Worm (Caenorhabditis elegans) whole organism, young adult: ENCODE data around the gene B0507.5.

Source experiments
- B0019.2 ChIP-seq: fragments of 200-800 bp; sonication (Bioruptor generic); conservative IDR thresholded peaks from 2 replicates; pipeline ENCODE4 v1.3.6; 2022; ENCODE audit warnings: missing genetic modification reagents, missing genetic modification characterization, missing compliant biosample characterization
- D2030.7 ChIP-seq: fragments of 200-800 bp; sonication (Bioruptor generic); IDR thresholded peaks from 2 replicates; pipeline ENCODE4 v1.3.6; 2022; ENCODE audit warnings: missing genetic modification reagents, missing genetic modification characterization, missing compliant biosample characterization
- F37B4.10 ChIP-seq: fragments of 200-800 bp; sonication (Bioruptor generic); IDR thresholded peaks from 2 replicates; pipeline ENCODE4 v1.3.6; 2022; ENCODE audit warnings: missing genetic modification characterization, missing compliant biosample characterization
- K11D2.4 ChIP-seq: fragments of 200-800 bp; sonication (Bioruptor generic); IDR thresholded peaks from 2 replicates; pipeline ENCODE4 v1.3.6; 2022; ENCODE audit warnings: missing genetic modification reagents, missing genetic modification characterization, missing compliant biosample characterization
- K12H6.12 ChIP-seq: fragments of 200-800 bp; sonication (Bioruptor generic); optimal IDR thresholded peaks from 2 replicates; lab custom pipeline; 2018; ENCODE audit warnings: mild to moderate bottlenecking, missing genetic modification characterization, missing compliant biosample characterization
- ZK185.1 ChIP-seq: sonication (generic microtip); optimal IDR thresholded peaks from 2 replicates; lab custom pipeline; 2016; ENCODE audit warnings: mild to moderate bottlenecking, missing genetic modification characterization, missing compliant biosample characterization; ENCODE audit not compliant: poor library complexity, severe bottlenecking
- akir-1 ChIP-seq: fragments of 200-800 bp; sonication (Bioruptor generic); optimal IDR thresholded peaks from 2 replicates; lab custom pipeline; 2018; ENCODE audit warnings: mild to moderate bottlenecking, missing genetic modification characterization, moderate library complexity, missing compliant biosample characterization
- ama-1 ChIP-seq, 3 experiments: fragments of 150-350 bp in 1 of 3; sonication (generic microtip) in 2 of 3; optimal IDR thresholded peaks; 2 replicates each; lab custom pipeline; 2014 to 2018; ENCODE audit warnings: missing biosample characterization in 2 of 3, missing genetic modification characterization in 2 of 3, missing genetic modification reagents in 2 of 3
- atf-7 ChIP-seq: sonication (generic microtip); optimal IDR thresholded peaks from 2 replicates; lab custom pipeline; 2017; ENCODE audit warnings: mild to moderate bottlenecking, missing genetic modification characterization, missing compliant biosample characterization
- attf-5 ChIP-seq: fragments of 200-800 bp; sonication (Bioruptor generic); optimal IDR thresholded peaks from 2 replicates; lab custom pipeline; 2018; ENCODE audit warnings: mild to moderate bottlenecking, missing genetic modification characterization, missing compliant biosample characterization
- bed-2 ChIP-seq: fragments of 200-800 bp; sonication (Bioruptor generic); IDR thresholded peaks from 2 replicates; pipeline ENCODE4 v1.3.6; 2022; ENCODE audit warnings: missing genetic modification reagents, missing genetic modification characterization, missing compliant biosample characterization
- cebp-1 ChIP-seq, 2 experiments: fragments of 200-800 bp in 1 of 2; sonication (Bioruptor generic) in 1 of 2; sonication (generic microtip) in 1 of 2; IDR thresholded peaks in 1 of 2; optimal IDR thresholded peaks in 1 of 2; 2 replicates each; pipeline versions ENCODE4 v1.3.6 to Lab custom; 2017 to 2022; ENCODE audit warnings: missing compliant biosample characterization in 2 of 2, missing genetic modification characterization in 2 of 2, mild to moderate bottlenecking in 1 of 2, missing genetic modification reagents in 1 of 2, moderate library complexity in 1 of 2
- ceh-100 ChIP-seq: fragments of 200-800 bp; sonication (Bioruptor generic); IDR thresholded peaks from 2 replicates; pipeline ENCODE4 v1.3.6; 2022; ENCODE audit warnings: missing genetic modification reagents, missing genetic modification characterization, missing compliant biosample characterization
- ceh-27 ChIP-seq: fragments of 200-800 bp; sonication (Bioruptor generic); optimal IDR thresholded peaks from 2 replicates; lab custom pipeline; 2018; ENCODE audit warnings: mild to moderate bottlenecking, missing genetic modification characterization, moderate library complexity, missing compliant biosample characterization
- ceh-40 ChIP-seq: fragments of 200-800 bp; sonication (Bioruptor generic); IDR thresholded peaks from 2 replicates; pipeline ENCODE4 v1.3.6; 2022; ENCODE audit warnings: missing genetic modification characterization, missing compliant biosample characterization
- dox-1 ChIP-seq: fragments of 200-800 bp; sonication (Bioruptor generic); IDR thresholded peaks from 2 replicates; pipeline ENCODE4 v1.3.6; 2022; ENCODE audit warnings: missing genetic modification reagents, missing genetic modification characterization, missing compliant biosample characterization
- egl-18 ChIP-seq: fragments of 200-800 bp; sonication (Bioruptor generic); IDR thresholded peaks from 2 replicates; pipeline ENCODE4 v1.3.6; 2022; ENCODE audit warnings: missing genetic modification reagents, missing genetic modification characterization, missing compliant biosample characterization
- egl-44 ChIP-seq: fragments of 200-800 bp; sonication (Bioruptor generic); IDR thresholded peaks from 2 replicates; pipeline ENCODE4 v1.3.6; 2022; ENCODE audit warnings: missing genetic modification reagents, missing genetic modification characterization, missing compliant biosample characterization
- egrh-3 ChIP-seq: fragments of 200-800 bp; sonication (Bioruptor generic); IDR thresholded peaks from 2 replicates; pipeline ENCODE4 v1.3.6; 2022; ENCODE audit warnings: missing genetic modification reagents, missing genetic modification characterization, missing compliant biosample characterization
- him-1 ChIP-seq: sonication (generic microtip); optimal IDR thresholded peaks from 2 replicates; lab custom pipeline; 2016; ENCODE audit warnings: missing genotype, missing genetic modification reagents, missing genetic modification characterization, missing compliant biosample characterization
- hmg-1.2 ChIP-seq: fragments of 200-800 bp; sonication (Bioruptor generic); IDR thresholded peaks from 2 replicates; pipeline ENCODE4 v1.3.6; 2022; ENCODE audit warnings: missing genetic modification reagents, missing genetic modification characterization, missing compliant biosample characterization
- lin-26 ChIP-seq: fragments of 200-800 bp; sonication (Bioruptor generic); IDR thresholded peaks from 2 replicates; pipeline ENCODE4 v1.3.6; 2022; ENCODE audit warnings: missing genetic modification reagents, missing genetic modification characterization, missing compliant biosample characterization
- lin-40 ChIP-seq: sonication (generic microtip); optimal IDR thresholded peaks from 2 replicates; lab custom pipeline; 2016; ENCODE audit warnings: missing genetic modification characterization, mild to moderate bottlenecking, missing compliant biosample characterization, missing genotype, missing genetic modification reagents
- lsy-27 ChIP-seq: sonication (generic microtip); optimal IDR thresholded peaks from 2 replicates; lab custom pipeline; 2017; ENCODE audit warnings: missing genetic modification characterization, mild to moderate bottlenecking, missing compliant biosample characterization, antibody characterized with exemption, missing genotype, borderline replicate concordance; ENCODE audit not compliant: insufficient read depth
- madf-8 ChIP-seq: fragments of 200-800 bp; sonication (Bioruptor generic); conservative IDR thresholded peaks from 2 replicates; pipeline ENCODE4 v1.3.6; 2022; ENCODE audit warnings: missing genetic modification reagents, missing genetic modification characterization, missing compliant biosample characterization
- mcd-1 ChIP-seq: fragments of 200-800 bp; sonication (Bioruptor generic); IDR thresholded peaks from 2 replicates; pipeline ENCODE4 v1.3.6; 2022; ENCODE audit warnings: missing genetic modification reagents, missing genetic modification characterization, missing compliant biosample characterization
- nfyb-1 ChIP-seq: fragments of 200-800 bp; sonication (Bioruptor generic); IDR thresholded peaks from 2 replicates; pipeline ENCODE4 v1.3.6; 2022; ENCODE audit warnings: missing genetic modification reagents, missing genetic modification characterization, missing compliant biosample characterization
- nhr-80 ChIP-seq: sonication (generic microtip); optimal IDR thresholded peaks from 2 replicates; lab custom pipeline; 2016; ENCODE audit warnings: missing genetic modification characterization, missing compliant biosample characterization
- pbrm-1 ChIP-seq: fragments of 200-800 bp; sonication (Bioruptor generic); IDR thresholded peaks from 2 replicates; pipeline ENCODE4 v1.3.6; 2022; ENCODE audit warnings: missing genetic modification reagents, missing genetic modification characterization, missing compliant biosample characterization
- sdz-38 ChIP-seq: sonication (generic microtip); optimal IDR thresholded peaks from 2 replicates; lab custom pipeline; 2016; ENCODE audit warnings: missing genotype, missing genetic modification characterization, missing compliant biosample characterization
- sea-2 ChIP-seq: fragments of 200-800 bp; sonication (Bioruptor generic); IDR thresholded peaks from 2 replicates; pipeline ENCODE4 v1.3.6; 2022; ENCODE audit warnings: missing genetic modification characterization, missing compliant biosample characterization
- snpc-4 ChIP-seq, 5 experiments: fragments of 150-350 bp in 1 of 5; sonication (generic microtip) in 4 of 5; optimal IDR thresholded peaks; 2 replicates each; lab custom pipeline; 2014 to 2018; ENCODE audit warnings: missing genetic modification characterization in 5 of 5, missing biosample characterization in 3 of 5, antibody characterized with exemption in 2 of 5, mild to moderate bottlenecking in 2 of 5, missing compliant biosample characterization in 2 of 5, missing genotype in 2 of 5, moderate library complexity in 2 of 5, missing genetic modification reagents in 1 of 5
- tbp1 ChIP-seq: fragments of 200-800 bp; sonication (Bioruptor generic); optimal IDR thresholded peaks from 2 replicates; lab custom pipeline; 2018; ENCODE audit warnings: mild to moderate bottlenecking, missing genetic modification characterization, missing compliant biosample characterization
- tlf-1 ChIP-seq: fragments of 200-800 bp; sonication (Bioruptor generic); optimal IDR thresholded peaks from 2 replicates; lab custom pipeline; 2018; ENCODE audit warnings: mild to moderate bottlenecking, missing genetic modification characterization, missing compliant biosample characterization
- xnd-1 ChIP-seq: sonication (generic microtip); optimal IDR thresholded peaks from 2 replicates; lab custom pipeline; 2016; ENCODE audit warnings: missing genotype, missing genetic modification reagents, missing genetic modification characterization, missing compliant biosample characterization
- zfh-2 ChIP-seq: fragments of 200-800 bp; sonication (Bioruptor generic); conservative IDR thresholded peaks from 2 replicates; pipeline ENCODE4 v1.3.6; 2022; ENCODE audit warnings: missing genetic modification reagents, missing genetic modification characterization, missing compliant biosample characterization
- ztf-18 ChIP-seq: sonication (generic microtip); optimal IDR thresholded peaks from 2 replicates; lab custom pipeline; 2016; ENCODE audit warnings: missing genotype, mild to moderate bottlenecking, missing genetic modification characterization, missing compliant biosample characterization
- ztf-22 ChIP-seq: fragments of 200-800 bp; sonication (Bioruptor generic); optimal IDR thresholded peaks from 2 replicates; lab custom pipeline; 2018; ENCODE audit warnings: mild to moderate bottlenecking, missing genetic modification characterization, moderate library complexity, missing compliant biosample characterization

B0507.5 gene

DNA sequence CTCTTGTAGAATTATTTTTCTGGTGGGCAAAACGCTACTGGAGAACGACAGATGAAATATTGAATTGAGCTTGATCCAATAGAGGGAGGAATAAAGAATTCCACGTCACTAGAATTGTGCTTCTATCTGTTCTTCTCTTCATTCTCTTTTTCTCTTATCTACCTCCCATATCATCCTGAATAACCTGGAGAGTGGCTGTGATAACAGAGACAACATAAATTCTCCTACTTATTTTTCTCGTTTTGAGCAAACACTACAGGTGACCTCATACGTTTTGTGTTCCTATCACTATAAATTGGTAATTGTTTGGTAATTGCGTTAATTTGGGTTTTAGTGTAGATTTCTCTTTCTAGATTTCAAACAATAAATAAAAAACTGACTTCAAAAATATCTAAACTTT, 27.7 kb downstream of the B0507.5 start:
- TF ChIP-seq pbrm-1, result no peak
- TF ChIP-seq nhr-80, result peak; percentile 33
- TF ChIP-seq, all 124 proteins: peak for 1

DNA sequence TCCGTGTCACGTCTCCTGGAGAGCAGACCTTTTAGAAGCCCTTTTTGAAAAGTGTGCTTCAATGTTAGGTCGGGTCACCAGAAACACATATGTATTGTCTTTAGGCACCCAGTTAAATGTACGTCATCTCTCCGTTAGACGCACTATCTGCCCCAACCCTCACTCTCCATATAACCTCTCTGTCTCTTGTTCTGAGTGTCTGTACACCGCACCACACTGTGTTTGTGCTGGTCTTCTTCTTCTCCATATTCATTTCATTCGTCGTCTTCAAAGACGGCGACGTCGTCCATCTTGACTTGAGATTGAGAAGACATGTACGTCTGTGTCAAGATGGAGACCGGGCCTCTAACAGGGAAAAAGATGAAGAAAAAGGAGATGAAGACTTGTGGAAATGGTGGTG, 28.6 kb downstream of the B0507.5 start:
- TF ChIP-seq ceh-27 (peak; percentile 8), ama-1 (optimal IDR thresholded peaks at IDR 0.05; lab: Kevin White, UChicago) (no peak), ama-1 (GFP tag; optimal IDR thresholded peaks at IDR 0.05; lab: Kevin White, UChicago) (no peak), D2030.7 (GFP tag; lab: Robert Waterston, UW) (no peak)

DNA sequence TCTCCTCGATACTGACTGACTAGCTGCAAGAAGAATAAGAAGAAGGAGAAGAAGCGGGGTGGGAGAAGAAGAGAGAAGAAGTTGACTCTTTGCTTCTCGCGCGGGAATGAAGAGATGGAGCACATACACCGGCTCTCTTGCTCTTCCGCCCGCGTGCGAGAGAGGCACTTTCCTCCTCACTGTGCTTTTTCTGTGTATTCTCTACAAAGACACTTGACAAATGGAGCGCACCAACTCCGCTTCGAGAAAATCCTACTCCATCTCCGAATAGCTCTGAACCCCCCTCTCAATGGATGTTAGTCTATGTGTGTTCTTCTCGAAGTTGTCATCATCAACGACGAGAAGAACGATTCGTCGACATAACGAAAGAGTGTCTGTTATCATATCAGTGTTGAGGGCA, 31.0 kb downstream of the B0507.5 start:
- TF ChIP-seq tlf-1 (GFP tag; lab: Kevin White, UChicago), result no peak
- no peak for TF ChIP-seq atf-7 (tag; lab: Kevin White, UChicago)
- TF ChIP-seq ceh-100 (GFP tag; lab: Robert Waterston, UW), result no peak
- TF ChIP-seq egl-18 (GFP tag; lab: Robert Waterston, UW), result no peak
- TF ChIP-seq nhr-80, result peak; percentile 11
- TF ChIP-seq zfh-2 (GFP tag; lab: Robert Waterston, UW), result peak; percentile 73
- TF ChIP-seq, all 124 proteins: peak for 2

DNA sequence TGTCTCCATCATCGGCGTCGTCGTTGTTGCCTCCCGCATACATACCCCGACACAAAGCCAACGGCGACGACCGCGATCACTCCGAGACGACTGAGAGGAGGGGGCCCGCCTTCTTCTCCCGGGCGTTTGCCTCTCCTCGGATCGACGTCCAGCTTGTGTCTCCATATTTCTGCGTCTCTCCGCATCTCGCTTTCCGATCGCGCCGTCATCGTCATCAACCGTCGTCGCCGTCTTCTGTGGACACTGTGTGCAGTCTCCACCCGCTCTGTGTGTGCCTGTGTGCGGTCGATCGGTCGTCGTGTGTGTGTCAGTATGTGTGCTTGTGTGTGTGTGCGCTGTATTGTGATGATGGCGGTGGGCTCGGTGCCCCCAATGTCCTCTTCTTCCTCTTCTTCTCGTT, 32.0 kb downstream of the B0507.5 start:
- TF ChIP-seq lsy-27 (tag; lab: Kevin White, UChicago), result no peak
- TF ChIP-seq egl-44 (GFP tag; lab: Robert Waterston, UW), result peak; percentile 43; the same call in 1 of the 2 replicates
- 0 out of 2 replicates have a peak, but pooled peaks have one; percentile 34 for TF ChIP-seq K11D2.4 (GFP tag; lab: Robert Waterston, UW)
- TF ChIP-seq hmg-1.2 (GFP tag; lab: Robert Waterston, UW), result 0 out of 2 replicates have a peak, but pooled peaks have one; percentile 31
- TF ChIP-seq akir-1 (GFP tag; lab: Kevin White, UChicago), result no peak
- no peak for TF ChIP-seq ZK185.1 (tag; lab: Kevin White, UChicago)
- TF ChIP-seq sdz-38 (tag; lab: Kevin White, UChicago), result no peak
- TF ChIP-seq tbp1 (GFP tag; lab: Kevin White, UChicago), result peak; percentile 8
- peak; percentile 54 for TF ChIP-seq K12H6.12 (tag; lab: Kevin White, UChicago)
- TF ChIP-seq nfyb-1 (GFP tag; lab: Robert Waterston, UW), result 0 out of 2 replicates have a peak, but pooled peaks have one; percentile 57
- peak; percentile 100 for TF ChIP-seq zfh-2 (GFP tag; lab: Robert Waterston, UW)
- TF ChIP-seq dox-1, result peak; percentile 59; the same call in 1 of the 2 replicates
- TF ChIP-seq snpc-4 (GFP tag; optimal IDR thresholded peaks at IDR 0.05; lab: Kevin White, UChicago), result no peak
- TF ChIP-seq snpc-4 (tag; optimal IDR thresholded peaks at IDR 0.05; lab: Kevin White, UChicago), result peak in 1 of 4 experiments; percentile 2
- TF ChIP-seq xnd-1 (tag; lab: Kevin White, UChicago), result no peak
- no peak for TF ChIP-seq ceh-40
- peak; percentile 39; the same call in 1 of the 2 replicates for TF ChIP-seq lin-26 (GFP tag; lab: Robert Waterston, UW)
- peak; percentile 14 for TF ChIP-seq ztf-18 (tag; lab: Kevin White, UChicago)
- no peak for TF ChIP-seq B0019.2 (GFP tag; lab: Robert Waterston, UW)
- peak; percentile 75 for TF ChIP-seq nhr-80
- TF ChIP-seq attf-5, result peak; percentile 68
- TF ChIP-seq him-1 (tag; lab: Kevin White, UChicago), result no peak
- 0 out of 2 replicates have a peak, but pooled peaks have one; percentile 25 for TF ChIP-seq D2030.7 (GFP tag; lab: Robert Waterston, UW)
- TF ChIP-seq madf-8, result no peak
- TF ChIP-seq F37B4.10 (GFP tag; lab: Robert Waterston, UW), result 0 out of 2 replicates have a peak, but pooled peaks have one; percentile 17
- TF ChIP-seq bed-2 (GFP tag; lab: Robert Waterston, UW), result 0 out of 2 replicates have a peak, but pooled peaks have one; percentile 47
- TF ChIP-seq cebp-1 (GFP tag; IDR thresholded peaks at IDR 0.05; lab: Robert Waterston, UW), result no peak
- TF ChIP-seq cebp-1 (tag; optimal IDR thresholded peaks at IDR 0.05; lab: Kevin White, UChicago), result peak; percentile 61
- 0 out of 2 replicates have a peak, but pooled peaks have one; percentile 19 for TF ChIP-seq sea-2 (GFP tag; lab: Robert Waterston, UW)
- TF ChIP-seq mcd-1 (GFP tag; lab: Robert Waterston, UW), result peak; percentile 58
- TF ChIP-seq ztf-22 (GFP tag; lab: Kevin White, UChicago), result no peak
- TF ChIP-seq lin-40 (tag; lab: Kevin White, UChicago), result peak; percentile 7
- peak; percentile 80; the same call in 1 of the 2 replicates for TF ChIP-seq egrh-3 (GFP tag; lab: Robert Waterston, UW)
